Worm (Caenorhabditis elegans) whole organism, early embryonic: ENCODE results near the gene nspb-10.

Experiments
- B0310.2 ChIP-seq: sonication (generic microtip); optimal IDR thresholded peaks from 2 replicates; lab custom pipeline; 2016; ENCODE audit warnings: mild to moderate bottlenecking, missing genetic modification characterization, missing compliant biosample characterization
- F13C5.2 ChIP-seq: sonication (generic microtip); optimal IDR thresholded peaks from 2 replicates; lab custom pipeline; 2017; ENCODE audit warnings: mild to moderate bottlenecking, missing genetic modification characterization, inconsistent platforms, missing compliant biosample characterization
- aly-1 ChIP-seq: sonication (generic microtip); optimal IDR thresholded peaks from 2 replicates; lab custom pipeline; 2016; ENCODE audit warnings: missing genetic modification characterization, missing compliant biosample characterization
- ama-1 ChIP-seq: fragments of 150-350 bp; optimal IDR thresholded peaks from 2 replicates; lab custom pipeline; 2014
- ceh-13 ChIP-seq: fragments of 200-800 bp; sonication (Bioruptor generic); optimal IDR thresholded peaks from 2 replicates; lab custom pipeline; 2018; ENCODE audit warnings: mild to moderate bottlenecking, missing genetic modification characterization, missing compliant biosample characterization
- ceh-36 ChIP-seq: sonication (generic microtip); optimal IDR thresholded peaks from 2 replicates; lab custom pipeline; 2016; ENCODE audit warnings: missing genetic modification characterization, inconsistent platforms, missing compliant biosample characterization
- ets-7 ChIP-seq: sonication (generic microtip); optimal IDR thresholded peaks from 2 replicates; lab custom pipeline; 2016; ENCODE audit warnings: missing genotype, missing genetic modification characterization, missing compliant biosample characterization
- flt-1 ChIP-seq: fragments of 200-800 bp; sonication (Bioruptor generic); IDR thresholded peaks from 2 replicates; pipeline ENCODE4 v1.3.6; 2022; ENCODE audit warnings: missing genetic modification characterization, missing compliant biosample characterization
- hmbx-1 ChIP-seq: sonication (generic microtip); optimal IDR thresholded peaks from 2 replicates; lab custom pipeline; 2016; ENCODE audit warnings: mild to moderate bottlenecking, missing genetic modification characterization, missing compliant biosample characterization
- hmg-4 ChIP-seq: fragments of 200-800 bp; sonication (Bioruptor generic); optimal IDR thresholded peaks from 2 replicates; lab custom pipeline; 2018; ENCODE audit warnings: mild to moderate bottlenecking, missing genetic modification characterization, missing compliant biosample characterization
- hnd-1 ChIP-seq: sonication (generic microtip); optimal IDR thresholded peaks from 2 replicates; lab custom pipeline; 2016; ENCODE audit warnings: missing genetic modification characterization, missing compliant biosample characterization
- pes-1 ChIP-seq: fragments of 200-800 bp; sonication (Bioruptor generic); IDR thresholded peaks from 2 replicates; pipeline ENCODE4 v1.3.6; 2022; ENCODE audit warnings: missing genetic modification reagents, missing genetic modification characterization, missing compliant biosample characterization
- scrt-1 ChIP-seq: fragments of 200-800 bp; sonication (Bioruptor generic); IDR thresholded peaks from 2 replicates; pipeline ENCODE4 v1.3.6; 2022; ENCODE audit warnings: missing genetic modification characterization, missing compliant biosample characterization
- sea-1 ChIP-seq: fragments of 200-800 bp; sonication (Bioruptor generic); conservative IDR thresholded peaks from 2 replicates; pipeline ENCODE4 v1.3.6; 2022; ENCODE audit warnings: missing genetic modification characterization, missing compliant biosample characterization
- tbx-11 ChIP-seq: fragments of 200-800 bp; sonication (Bioruptor generic); IDR thresholded peaks from 2 replicates; pipeline ENCODE4 v1.3.6; 2022; ENCODE audit warnings: missing genetic modification characterization, missing compliant biosample characterization
- tbx-37 ChIP-seq: fragments of 200-800 bp; sonication (Bioruptor generic); conservative IDR thresholded peaks from 2 replicates; pipeline ENCODE4 v1.3.6; 2022; ENCODE audit warnings: missing genetic modification reagents, missing genetic modification characterization, missing compliant biosample characterization
- tra-4 ChIP-seq: sonication (generic microtip); optimal IDR thresholded peaks from 2 replicates; lab custom pipeline; 2017; ENCODE audit warnings: missing genetic modification characterization, missing compliant biosample characterization

nspb-10 gene

DNA sequence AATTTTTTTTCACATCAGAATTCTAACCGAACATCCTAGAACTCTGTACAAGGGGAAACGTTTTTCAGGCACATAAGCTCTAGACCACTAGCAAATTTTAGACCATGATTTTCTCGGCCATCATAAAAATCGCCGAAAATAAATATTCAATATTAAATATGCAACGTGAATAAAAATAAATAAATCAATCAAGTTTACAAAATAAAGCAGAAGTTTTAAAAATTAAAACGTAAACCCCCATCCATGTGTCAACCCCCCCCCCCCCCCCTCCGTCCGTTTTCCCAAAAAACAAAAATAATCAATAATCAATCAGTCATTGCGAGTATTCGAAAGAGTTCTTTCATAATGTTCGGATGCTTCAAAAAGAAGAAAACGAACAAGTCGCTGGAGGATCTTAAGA is 5.2 kb upstream of the nspb-10 start, which contains the start of gene catp-4:
catp-4 (plus strand) TSS at position 301 of the 400 bp plus-strand sequence.
- TF ChIP-seq sea-1 (GFP tag; lab: Robert Waterston, UW) = no peak
- TF ChIP-seq ama-1 (lab: Kevin White, UChicago) = no peak
- no peak for TF ChIP-seq F13C5.2 (tag; lab: Kevin White, UChicago)
- no peak for TF ChIP-seq tra-4
- no peak for TF ChIP-seq pes-1 (GFP tag; lab: Robert Waterston, UW)
- no peak for TF ChIP-seq ets-7 (tag; lab: Kevin White, UChicago)
- no peak for TF ChIP-seq flt-1 (GFP tag; lab: Robert Waterston, UW)
- no peak for TF ChIP-seq tbx-37 (GFP tag; lab: Robert Waterston, UW)
- TF ChIP-seq aly-1 = no peak
- TF ChIP-seq ceh-13 (GFP tag; lab: Kevin White, UChicago) = no peak
- TF ChIP-seq ceh-36 = no peak

DNA sequence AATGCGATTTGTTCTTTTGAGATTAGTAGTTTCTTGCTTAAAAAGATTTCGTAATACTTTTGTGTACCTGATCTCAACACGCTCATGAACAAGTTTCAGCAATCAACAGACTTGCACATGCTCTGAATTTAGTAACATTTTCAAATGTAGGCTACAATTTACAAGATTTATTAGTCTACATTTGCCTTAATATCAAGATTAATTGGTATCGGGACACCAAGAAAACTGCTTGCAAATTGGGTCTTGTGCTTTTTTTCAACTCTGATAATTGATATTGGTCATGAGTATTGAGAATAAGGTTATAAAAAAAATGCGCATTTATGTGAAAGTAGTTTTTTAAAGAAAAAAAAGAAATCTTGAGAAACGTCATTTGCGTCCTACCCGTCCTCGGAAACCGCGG is 4.6 kb upstream of the nspb-10 start:
- TF ChIP-seq B0310.2 (tag; lab: Kevin White, UChicago) = no peak

DNA sequence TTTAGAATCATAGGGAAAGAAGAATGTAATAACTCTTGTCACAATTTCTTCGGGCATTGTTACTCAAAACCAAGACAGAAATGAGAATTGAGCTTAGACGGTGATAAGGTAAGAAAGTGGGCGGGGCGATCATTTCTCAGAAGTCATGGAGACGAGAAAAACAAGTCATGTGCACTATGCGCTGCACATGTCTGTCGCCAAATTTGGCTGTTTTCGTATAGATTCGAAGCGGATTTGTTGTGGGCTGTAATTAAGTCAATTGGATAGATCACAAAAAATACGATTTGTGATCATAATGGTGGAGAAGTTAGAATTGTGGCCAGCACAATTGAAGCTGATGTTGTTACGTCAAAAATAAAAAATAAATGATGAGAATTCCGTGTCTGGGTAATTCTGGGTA is 3.6 kb upstream of the nspb-10 start, which contains the start of gene C01G12.7:
C01G12.7 (minus strand) TSS at position 195 of the 400 bp plus-strand sequence.
- TF ChIP-seq sea-1 (GFP tag; lab: Robert Waterston, UW) (no peak), hmg-4 (no peak), ets-7 (tag; lab: Kevin White, UChicago) (no peak), tbx-11 (GFP tag; lab: Robert Waterston, UW) (no peak), hnd-1 (no peak), tbx-37 (GFP tag; lab: Robert Waterston, UW) (no peak), pes-1 (GFP tag; lab: Robert Waterston, UW) (no peak), B0310.2 (tag; lab: Kevin White, UChicago) (no peak), ceh-36 (no peak), ama-1 (lab: Kevin White, UChicago) (no peak)

ce11 chrII:14587407-14587806 is 655 bp downstream of the nspb-10 start, which contains the start of gene C01G12.5:
Gene C01G12.5, minus strand, starts transcription at chrII:14587507.
- no peak for TF ChIP-seq ama-1 (lab: Kevin White, UChicago)
- TF ChIP-seq ets-7 (tag; lab: Kevin White, UChicago) = no peak
- TF ChIP-seq B0310.2 (tag; lab: Kevin White, UChicago) = no peak
- TF ChIP-seq aly-1 = no peak
- TF ChIP-seq pes-1 (GFP tag; lab: Robert Waterston, UW) = no peak
- TF ChIP-seq hmg-4 = no peak
- TF ChIP-seq sea-1 (GFP tag; lab: Robert Waterston, UW) = no peak

DNA sequence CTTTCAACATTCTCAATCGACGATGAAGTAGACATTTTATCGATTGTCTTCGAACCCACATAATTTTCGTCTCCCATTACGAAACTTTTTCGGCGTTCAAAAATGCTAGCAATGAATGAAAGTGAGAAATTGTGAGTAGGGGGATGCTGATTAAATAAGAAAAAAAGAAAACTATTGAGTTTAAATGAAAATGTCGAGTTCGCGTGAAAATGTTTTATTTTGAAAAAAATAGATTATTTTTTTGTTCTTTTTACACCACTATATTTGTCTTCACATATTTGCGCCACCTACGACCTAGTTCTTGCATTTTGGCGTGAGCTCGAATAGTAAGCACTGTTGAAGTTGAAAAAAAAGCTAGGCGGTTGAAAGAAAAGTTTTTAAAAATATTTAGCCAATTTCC is 5.9 kb downstream of the nspb-10 start, which contains the start of gene C01G12.3:
C01G12.3 (minus strand) TSS at position 101 of the 400 bp plus-strand sequence.
- TF ChIP-seq flt-1 (GFP tag; lab: Robert Waterston, UW) = no peak
- TF ChIP-seq hnd-1 = no peak
- TF ChIP-seq ceh-13 (GFP tag; lab: Kevin White, UChicago) = no peak
- no peak for TF ChIP-seq sea-1 (GFP tag; lab: Robert Waterston, UW)
- TF ChIP-seq ets-7 (tag; lab: Kevin White, UChicago) = no peak
- TF ChIP-seq hmbx-1 (tag; lab: Kevin White, UChicago) = no peak
- TF ChIP-seq tra-4 = no peak
- no peak for TF ChIP-seq tbx-11 (GFP tag; lab: Robert Waterston, UW)
- TF ChIP-seq scrt-1 = no peak

- TF ChIP-seq tra-4 (no peak), scrt-1 (no peak), aly-1 (no peak), ama-1 (lab: Kevin White, UChicago) (no peak), F13C5.2 (tag; lab: Kevin White, UChicago) (no peak), flt-1 (GFP tag; lab: Robert Waterston, UW) (no peak), hnd-1 (no peak), ceh-13 (GFP tag; lab: Kevin White, UChicago) (no peak), hmbx-1 (tag; lab: Kevin White, UChicago) (no peak), ceh-36 (no peak), sea-1 (GFP tag; lab: Robert Waterston, UW) (no peak), pes-1 (GFP tag; lab: Robert Waterston, UW) (no peak), hmg-4 (no peak)
These were observed 7.5 kb downstream of the nspb-10 start, which contains the start of the genes nspb-8 and nspb-9 for ce11 chrII:14580549-14580948. Gene nspb-8, minus strand, starts transcription at chrII:14580649. Gene nspb-9, plus strand, starts transcription at chrII:14580859.

- TF ChIP-seq hmbx-1 (tag; lab: Kevin White, UChicago) (no peak), B0310.2 (tag; lab: Kevin White, UChicago) (no peak), flt-1 (GFP tag; lab: Robert Waterston, UW) (no peak), tbx-11 (GFP tag; lab: Robert Waterston, UW) (no peak), ets-7 (tag; lab: Kevin White, UChicago) (no peak), tra-4 (no peak), aly-1 (no peak), hmg-4 (no peak), ama-1 (lab: Kevin White, UChicago) (no peak), pes-1 (GFP tag; lab: Robert Waterston, UW) (no peak), scrt-1 (no peak), hnd-1 (no peak)
These were observed 9.3 kb downstream of the nspb-10 start, which contains the start of gene C01G12.9 for ce11 chrII:14578716-14579115. Gene C01G12.9, plus strand, starts transcription at chrII:14579016.

DNA sequence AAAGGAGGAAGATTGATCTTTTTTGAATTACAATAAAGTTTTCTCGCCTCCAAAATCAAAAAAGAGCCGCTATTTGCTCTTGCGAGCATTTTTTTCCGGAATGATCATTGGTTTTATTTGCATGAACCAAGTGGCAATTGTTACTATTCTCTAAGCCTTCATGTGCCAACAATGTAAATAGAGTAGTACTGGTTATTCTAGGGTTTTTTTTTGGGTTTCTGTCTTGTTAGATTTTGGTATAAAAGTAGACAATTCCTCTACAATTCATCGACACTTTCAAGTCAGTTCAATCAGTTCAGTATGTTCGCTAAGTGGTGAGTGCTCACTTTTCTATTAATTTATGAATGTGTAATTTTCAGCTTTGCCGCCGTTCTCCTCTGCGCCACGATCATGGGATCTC is 10.0 kb downstream of the nspb-10 start, which contains the start of gene nspb-7:
nspb-7 (plus strand) TSS at position 301 of the 400 bp plus-strand sequence.
- TF ChIP-seq hmg-4 (no peak), sea-1 (GFP tag; lab: Robert Waterston, UW) (no peak), ets-7 (tag; lab: Kevin White, UChicago) (no peak), flt-1 (GFP tag; lab: Robert Waterston, UW) (no peak), hmbx-1 (tag; lab: Kevin White, UChicago) (no peak), ceh-36 (no peak), hnd-1 (no peak), ama-1 (lab: Kevin White, UChicago) (no peak), B0310.2 (tag; lab: Kevin White, UChicago) (no peak), scrt-1 (no peak), pes-1 (GFP tag; lab: Robert Waterston, UW) (no peak), tbx-37 (GFP tag; lab: Robert Waterston, UW) (no peak), F13C5.2 (tag; lab: Kevin White, UChicago) (no peak), tra-4 (no peak), tbx-11 (GFP tag; lab: Robert Waterston, UW) (no peak), aly-1 (no peak), ceh-13 (GFP tag; lab: Kevin White, UChicago) (no peak)
